Worm (Caenorhabditis elegans) whole organism, young adult: Measurements from ENCODE around the gene F57C12.6.

Source experiments
- C17E4.6 ChIP-seq: fragments of 200-800 bp; sonication (Bioruptor generic); IDR thresholded peaks from 2 replicates; pipeline ENCODE4 v1.3.6; 2022; ENCODE audit warnings: missing genetic modification reagents, missing genetic modification characterization, missing compliant biosample characterization
- D2030.7 ChIP-seq: fragments of 200-800 bp; sonication (Bioruptor generic); IDR thresholded peaks from 2 replicates; pipeline ENCODE4 v1.3.6; 2022; ENCODE audit warnings: missing genetic modification reagents, missing genetic modification characterization, missing compliant biosample characterization
- F22D6.2 ChIP-seq: sonication (generic microtip); optimal IDR thresholded peaks from 2 replicates; lab custom pipeline; 2016; ENCODE audit warnings: mild to moderate bottlenecking, missing genetic modification characterization, missing compliant biosample characterization
- F33H1.4 ChIP-seq: fragments of 200-800 bp; sonication (Bioruptor generic); IDR thresholded peaks from 2 replicates; pipeline ENCODE4 v1.3.6; 2022; ENCODE audit warnings: missing genetic modification reagents, missing genetic modification characterization, missing compliant biosample characterization
- F39B2.1 ChIP-seq: fragments of 200-800 bp; sonication (Bioruptor generic); IDR thresholded peaks from 2 replicates; pipeline ENCODE4 v1.3.6; 2022; ENCODE audit warnings: missing genetic modification reagents, missing genetic modification characterization, missing compliant biosample characterization
- F52B5.7 ChIP-seq: sonication (generic microtip); optimal IDR thresholded peaks from 2 replicates; lab custom pipeline; 2016; ENCODE audit warnings: mild to moderate bottlenecking, missing genetic modification characterization, missing compliant biosample characterization
- F57A8.1 ChIP-seq: fragments of 200-800 bp; sonication (Bioruptor generic); optimal IDR thresholded peaks from 2 replicates; lab custom pipeline; 2018; ENCODE audit warnings: mild to moderate bottlenecking, missing genetic modification characterization, moderate library complexity, missing compliant biosample characterization
- F57C9.4 ChIP-seq: sonication (generic microtip); optimal IDR thresholded peaks from 2 replicates; lab custom pipeline; 2017; ENCODE audit warnings: mild to moderate bottlenecking, missing genetic modification characterization, missing compliant biosample characterization
- T26A5.8 ChIP-seq: sonication (generic microtip); optimal IDR thresholded peaks from 2 replicates; lab custom pipeline; 2016; ENCODE audit warnings: missing genetic modification characterization, missing compliant biosample characterization
- ama-1 ChIP-seq, 3 experiments: fragments of 150-350 bp in 1 of 3; sonication (generic microtip) in 2 of 3; optimal IDR thresholded peaks; 2 replicates each; lab custom pipeline; 2014 to 2018; ENCODE audit warnings: missing biosample characterization in 2 of 3, missing genetic modification characterization in 2 of 3, missing genetic modification reagents in 2 of 3
- aptf-2 ChIP-seq: fragments of 200-800 bp; sonication (Bioruptor generic); conservative IDR thresholded peaks from 2 replicates; pipeline ENCODE4 v1.3.6; 2022; ENCODE audit warnings: missing genetic modification reagents, missing genetic modification characterization, missing compliant biosample characterization
- attf-3 ChIP-seq: fragments of 200-800 bp; sonication (Bioruptor generic); conservative IDR thresholded peaks from 2 replicates; pipeline ENCODE4 v1.3.6; 2022; ENCODE audit warnings: missing genetic modification reagents, missing genetic modification characterization, missing compliant biosample characterization
- bed-1 ChIP-seq: fragments of 200-800 bp; sonication (Bioruptor generic); IDR thresholded peaks from 2 replicates; pipeline ENCODE4 v1.3.6; 2022; ENCODE audit warnings: missing genetic modification reagents, missing genetic modification characterization, missing compliant biosample characterization
- cebp-1 ChIP-seq, 2 experiments: fragments of 200-800 bp in 1 of 2; sonication (Bioruptor generic) in 1 of 2; sonication (generic microtip) in 1 of 2; IDR thresholded peaks in 1 of 2; optimal IDR thresholded peaks in 1 of 2; 2 replicates each; pipeline versions ENCODE4 v1.3.6 to Lab custom; 2017 to 2022; ENCODE audit warnings: missing compliant biosample characterization in 2 of 2, missing genetic modification characterization in 2 of 2, mild to moderate bottlenecking in 1 of 2, missing genetic modification reagents in 1 of 2, moderate library complexity in 1 of 2
- cebp-2 ChIP-seq: fragments of 200-800 bp; sonication (Bioruptor generic); IDR thresholded peaks from 2 replicates; pipeline ENCODE4 v1.3.6; 2022; ENCODE audit warnings: missing genetic modification characterization, missing compliant biosample characterization
- ceh-40 ChIP-seq: fragments of 200-800 bp; sonication (Bioruptor generic); IDR thresholded peaks from 2 replicates; pipeline ENCODE4 v1.3.6; 2022; ENCODE audit warnings: missing genetic modification characterization, missing compliant biosample characterization
- dox-1 ChIP-seq: fragments of 200-800 bp; sonication (Bioruptor generic); IDR thresholded peaks from 2 replicates; pipeline ENCODE4 v1.3.6; 2022; ENCODE audit warnings: missing genetic modification reagents, missing genetic modification characterization, missing compliant biosample characterization
- dpff-1 ChIP-seq: sonication (generic microtip); optimal IDR thresholded peaks from 2 replicates; lab custom pipeline; 2017; ENCODE audit warnings: mild to moderate bottlenecking, missing genetic modification characterization, missing compliant biosample characterization
- dpl-1 ChIP-seq: fragments of 150-350 bp; optimal IDR thresholded peaks from 2 replicates; lab custom pipeline; 2014; ENCODE audit warnings: missing biosample characterization, missing genetic modification reagents, missing genetic modification characterization
- egrh-3 ChIP-seq: fragments of 200-800 bp; sonication (Bioruptor generic); IDR thresholded peaks from 2 replicates; pipeline ENCODE4 v1.3.6; 2022; ENCODE audit warnings: missing genetic modification reagents, missing genetic modification characterization, missing compliant biosample characterization
- hlh-12 ChIP-seq: sonication (generic microtip); optimal IDR thresholded peaks from 2 replicates; lab custom pipeline; 2016; ENCODE audit warnings: missing genetic modification characterization, missing compliant biosample characterization
- hlh-26 ChIP-seq: fragments of 200-800 bp; sonication (Bioruptor generic); conservative IDR thresholded peaks from 2 replicates; pipeline ENCODE4 v1.3.6; 2022; ENCODE audit warnings: missing genetic modification reagents, missing genetic modification characterization, missing compliant biosample characterization
- hmg-1.2 ChIP-seq: fragments of 200-800 bp; sonication (Bioruptor generic); IDR thresholded peaks from 2 replicates; pipeline ENCODE4 v1.3.6; 2022; ENCODE audit warnings: missing genetic modification reagents, missing genetic modification characterization, missing compliant biosample characterization
- let-607 ChIP-seq, 2 experiments: fragments of 200-800 bp in 1 of 2; sonication (Bioruptor generic) in 1 of 2; sonication (generic microtip) in 1 of 2; optimal IDR thresholded peaks; 2 replicates each; lab custom pipeline; 2016 to 2018; ENCODE audit warnings: mild to moderate bottlenecking in 2 of 2, missing compliant biosample characterization in 2 of 2, missing genetic modification characterization in 2 of 2, moderate library complexity in 2 of 2, missing genotype in 1 of 2
- lir-1 ChIP-seq: fragments of 200-800 bp; sonication (Bioruptor generic); conservative IDR thresholded peaks from 2 replicates; pipeline ENCODE4 v1.3.6; 2022; ENCODE audit warnings: missing genetic modification reagents, missing genetic modification characterization, missing compliant biosample characterization
- madf-10 ChIP-seq: sonication (generic microtip); optimal IDR thresholded peaks from 2 replicates; lab custom pipeline; 2016; ENCODE audit warnings: mild to moderate bottlenecking, missing genetic modification characterization, missing compliant biosample characterization
- nhr-179 ChIP-seq: sonication (generic microtip); optimal IDR thresholded peaks from 2 replicates; lab custom pipeline; 2016; ENCODE audit warnings: mild to moderate bottlenecking, missing genetic modification characterization, missing compliant biosample characterization
- nhr-90 ChIP-seq: sonication (generic microtip); optimal IDR thresholded peaks from 2 replicates; lab custom pipeline; 2016; ENCODE audit warnings: missing genotype, mild to moderate bottlenecking, missing genetic modification characterization, missing compliant biosample characterization
- rec-8 ChIP-seq, 2 experiments: sonication (generic microtip); optimal IDR thresholded peaks; 2 replicates each; lab custom pipeline; 2016; ENCODE audit warnings: mild to moderate bottlenecking in 2 of 2, missing genetic modification characterization in 2 of 2, missing genetic modification reagents in 2 of 2, missing genotype in 2 of 2, missing biosample characterization in 1 of 2, missing compliant biosample characterization in 1 of 2, moderate library complexity in 1 of 2
- repo-1 ChIP-seq: sonication (generic microtip); optimal IDR thresholded peaks from 2 replicates; lab custom pipeline; 2017; ENCODE audit warnings: mild to moderate bottlenecking, missing genetic modification characterization, missing compliant biosample characterization
- rpc-1 ChIP-seq, 2 experiments: fragments of 150-350 bp in 1 of 2; sonication (generic microtip) in 1 of 2; optimal IDR thresholded peaks; 2 replicates each; lab custom pipeline; 2014 to 2018; ENCODE audit warnings: missing biosample characterization in 1 of 2, missing genetic modification characterization in 1 of 2, missing genetic modification reagents in 1 of 2, missing genotype in 1 of 2
- snpc-1.1 ChIP-seq: sonication (generic microtip); optimal IDR thresholded peaks from 2 replicates; lab custom pipeline; 2017; ENCODE audit warnings: missing genetic modification characterization, mild to moderate bottlenecking, missing compliant biosample characterization, antibody characterized with exemption, moderate library complexity, missing genotype, missing genetic modification reagents; ENCODE audit not compliant: insufficient read depth
- snpc-3.4 ChIP-seq: sonication (generic microtip); optimal IDR thresholded peaks from 2 replicates; lab custom pipeline; 2017; ENCODE audit warnings: missing genetic modification characterization, mild to moderate bottlenecking, missing compliant biosample characterization, antibody characterized with exemption, moderate library complexity, missing genotype, missing genetic modification reagents
- snpc-4 ChIP-seq, 5 experiments: fragments of 150-350 bp in 1 of 5; sonication (generic microtip) in 4 of 5; optimal IDR thresholded peaks; 2 replicates each; lab custom pipeline; 2014 to 2018; ENCODE audit warnings: missing genetic modification characterization in 5 of 5, missing biosample characterization in 3 of 5, antibody characterized with exemption in 2 of 5, mild to moderate bottlenecking in 2 of 5, missing compliant biosample characterization in 2 of 5, missing genotype in 2 of 5, moderate library complexity in 2 of 5, missing genetic modification reagents in 1 of 5
- somi-1 ChIP-seq: fragments of 200-800 bp; sonication (Bioruptor generic); optimal IDR thresholded peaks from 2 replicates; lab custom pipeline; 2018; ENCODE audit warnings: mild to moderate bottlenecking, missing genetic modification characterization, missing compliant biosample characterization
- zfh-2 ChIP-seq: fragments of 200-800 bp; sonication (Bioruptor generic); conservative IDR thresholded peaks from 2 replicates; pipeline ENCODE4 v1.3.6; 2022; ENCODE audit warnings: missing genetic modification reagents, missing genetic modification characterization, missing compliant biosample characterization
- zim-3 ChIP-seq: sonication (generic microtip); optimal IDR thresholded peaks from 2 replicates; lab custom pipeline; 2017; ENCODE audit warnings: mild to moderate bottlenecking, missing genetic modification characterization, moderate library complexity, missing compliant biosample characterization
- ztf-22 ChIP-seq: fragments of 200-800 bp; sonication (Bioruptor generic); optimal IDR thresholded peaks from 2 replicates; lab custom pipeline; 2018; ENCODE audit warnings: mild to moderate bottlenecking, missing genetic modification characterization, moderate library complexity, missing compliant biosample characterization
- ztf-26 ChIP-seq: sonication (generic microtip); optimal IDR thresholded peaks from 2 replicates; lab custom pipeline; 2017; ENCODE audit warnings: missing genetic modification characterization, missing compliant biosample characterization

F57C12.6 gene

ce11 chrX:572601-573000 is 18.8 kb upstream of the F57C12.6 start, which contains the start of gene mrp-2:
TSS of gene mrp-2 (minus strand) at chrX:572701.
- no peak for TF ChIP-seq F52B5.7
- no peak for TF ChIP-seq ztf-26 (tag; lab: Kevin White, UChicago)
- TF ChIP-seq C17E4.6: no peak
- TF ChIP-seq attf-3 (GFP tag; lab: Robert Waterston, UW): no peak
- TF ChIP-seq hlh-12 (tag; lab: Kevin White, UChicago): no peak
- no peak for TF ChIP-seq hmg-1.2 (GFP tag; lab: Robert Waterston, UW)
- TF ChIP-seq cebp-2 (GFP tag; lab: Robert Waterston, UW): no peak
- TF ChIP-seq dpff-1 (tag; lab: Kevin White, UChicago): no peak
- no peak for TF ChIP-seq snpc-3.4 (tag; lab: Kevin White, UChicago)
- TF ChIP-seq lir-1 (GFP tag; lab: Robert Waterston, UW): no peak
- TF ChIP-seq F33H1.4 (GFP tag; lab: Robert Waterston, UW): no peak
- no peak for TF ChIP-seq F22D6.2 (tag; lab: Kevin White, UChicago)
- TF ChIP-seq egrh-3 (GFP tag; lab: Robert Waterston, UW): no peak
- TF ChIP-seq snpc-1.1 (tag; lab: Kevin White, UChicago): no peak
- TF ChIP-seq F39B2.1 (GFP tag; lab: Robert Waterston, UW): no peak
- no peak for TF ChIP-seq nhr-179
- TF ChIP-seq zim-3 (tag; lab: Kevin White, UChicago): no peak

- TF ChIP-seq let-607 (tag; optimal IDR thresholded peaks at IDR 0.05; lab: Kevin White, UChicago) (no peak), repo-1 (tag; lab: Kevin White, UChicago) (no peak), D2030.7 (GFP tag; lab: Robert Waterston, UW) (no peak), hlh-26 (GFP tag; lab: Robert Waterston, UW) (no peak), rec-8 (tag; optimal IDR thresholded peaks at IDR 0.05; lab: Kevin White, UChicago) (no peak), zfh-2 (GFP tag; lab: Robert Waterston, UW) (0 out of 2 replicates have a peak, but pooled peaks have one; percentile 16), ztf-22 (no peak), ceh-40 (no peak), dox-1 (GFP tag; lab: Robert Waterston, UW) (no peak), nhr-90 (tag; lab: Kevin White, UChicago) (no peak), madf-10 (tag; lab: Kevin White, UChicago) (no peak), snpc-4 (GFP tag; optimal IDR thresholded peaks at IDR 0.05; lab: Kevin White, UChicago) (no peak), snpc-4 (tag; optimal IDR thresholded peaks at IDR 0.05; lab: Kevin White, UChicago) (peak in 2 of 4 experiments; percentile 64 to 72)
These were observed 17.6 kb upstream of the F57C12.6 start for ce11 chrX:571367-571766.

ce11 chrX:557857-558256 is 4.1 kb upstream of the F57C12.6 start, which contains the start of gene nas-38:
TSS of gene nas-38 (plus strand) at chrX:558157.
- TF ChIP-seq F57A8.1 (GFP tag; lab: Kevin White, UChicago): no peak
- no peak for TF ChIP-seq aptf-2
- TF ChIP-seq nhr-179: no peak
- TF ChIP-seq T26A5.8 (tag; lab: Kevin White, UChicago): no peak
- no peak for TF ChIP-seq ztf-26 (tag; lab: Kevin White, UChicago)
- TF ChIP-seq F39B2.1 (GFP tag; lab: Robert Waterston, UW): no peak
- TF ChIP-seq F57C9.4: no peak
- no peak for TF ChIP-seq cebp-1 (GFP tag; IDR thresholded peaks at IDR 0.05; lab: Robert Waterston, UW)
- no peak for TF ChIP-seq cebp-1 (tag; optimal IDR thresholded peaks at IDR 0.05; lab: Kevin White, UChicago)
- no peak for TF ChIP-seq somi-1 (GFP tag; lab: Kevin White, UChicago)
- no peak for TF ChIP-seq dpl-1 (GFP tag; lab: Kevin White, UChicago)
- no peak for TF ChIP-seq ama-1 (optimal IDR thresholded peaks at IDR 0.05; lab: Kevin White, UChicago)
- no peak for TF ChIP-seq ama-1 (GFP tag; optimal IDR thresholded peaks at IDR 0.05; lab: Kevin White, UChicago)
- no peak for TF ChIP-seq lir-1 (GFP tag; lab: Robert Waterston, UW)
- TF ChIP-seq bed-1 (GFP tag; lab: Robert Waterston, UW): no peak
- no peak for TF ChIP-seq rpc-1 (optimal IDR thresholded peaks at IDR 0.05; lab: Kevin White, UChicago)
- TF ChIP-seq rpc-1 (tag; optimal IDR thresholded peaks at IDR 0.05; lab: Kevin White, UChicago): no peak
- TF ChIP-seq, all 124 proteins: peak for 0
